Fruit fly (Drosophila melanogaster) whole organism, pupa: ENCODE measurements around the gene Ltn1.

Experiments
- CG10348 ChIP-seq: fragments of 200-800 bp; sonication (Bioruptor generic); IDR thresholded peaks from 2 replicates; pipeline ENCODE4 v1.3.6; 2022; ENCODE audit warnings: missing biosample characterization, missing genetic modification characterization
- CG12605 ChIP-seq: fragments of 200-800 bp; sonication (Bioruptor generic); IDR thresholded peaks from 2 replicates; pipeline ENCODE4 v1.3.6; 2022; ENCODE audit warnings: missing biosample characterization, missing genetic modification characterization
- CG13204 ChIP-seq: fragments of 200-800 bp; sonication (Bioruptor generic); optimal IDR thresholded peaks from 2 replicates; lab custom pipeline; 2018; ENCODE audit warnings: missing biosample characterization, mild to moderate bottlenecking, missing genetic modification characterization, moderate library complexity
- CG14655 ChIP-seq: fragments of 200-800 bp; sonication (Bioruptor generic); optimal IDR thresholded peaks from 3 replicates; lab custom pipeline; 2017; ENCODE audit warnings: mild to moderate bottlenecking, missing biosample characterization, missing genetic modification reagents, missing genetic modification characterization
- CG15710 ChIP-seq: fragments of 200-800 bp; sonication (Bioruptor generic); optimal IDR thresholded peaks from 2 replicates; lab custom pipeline; 2018; ENCODE audit warnings: missing biosample characterization, mild to moderate bottlenecking, missing genetic modification characterization, moderate library complexity
- CG32121 ChIP-seq: fragments of 200-800 bp; sonication (Bioruptor generic); IDR thresholded peaks from 2 replicates; pipeline ENCODE4 v1.3.6; 2022; ENCODE audit warnings: missing biosample characterization, missing genetic modification characterization
- CG34367 ChIP-seq: fragments of 200-800 bp; sonication (Bioruptor generic); optimal IDR thresholded peaks from 2 replicates; lab custom pipeline; 2018; ENCODE audit warnings: missing biosample characterization, mild to moderate bottlenecking, missing genetic modification characterization
- CG8159 ChIP-seq: fragments of 200-800 bp; sonication (Bioruptor generic); optimal IDR thresholded peaks from 3 replicates; lab custom pipeline; 2018; ENCODE audit warnings: missing biosample characterization, mild to moderate bottlenecking, missing genetic modification characterization, moderate library complexity
- CG8301 ChIP-seq: fragments of 200-800 bp; sonication (Bioruptor generic); optimal IDR thresholded peaks from 2 replicates; lab custom pipeline; 2018; ENCODE audit warnings: missing biosample characterization, mild to moderate bottlenecking, missing genetic modification characterization
- CG9948 ChIP-seq: fragments of 200-800 bp; sonication (Bioruptor generic); optimal IDR thresholded peaks from 2 replicates; lab custom pipeline; 2018; ENCODE audit warnings: missing biosample characterization, mild to moderate bottlenecking, missing genetic modification characterization, moderate library complexity
- D1 ChIP-seq: fragments of 200-800 bp; sonication (Bioruptor generic); optimal IDR thresholded peaks from 2 replicates; lab custom pipeline; 2018; ENCODE audit warnings: missing biosample characterization, mild to moderate bottlenecking, missing genetic modification characterization, moderate library complexity
- EcR ChIP-seq: fragments of 200-800 bp; sonication (Bioruptor generic); optimal IDR thresholded peaks from 3 replicates; lab custom pipeline; 2019; ENCODE audit warnings: missing biosample characterization, missing genetic modification characterization, mild to moderate bottlenecking, moderate library complexity, missing genetic modification reagents
- Ets98B ChIP-seq: fragments of 200-800 bp; sonication (Bioruptor generic); IDR thresholded peaks from 2 replicates; pipeline ENCODE4 v1.3.6; 2022; ENCODE audit warnings: missing biosample characterization, missing genetic modification characterization
- Pif1A ChIP-seq: fragments of 200-800 bp; sonication (Bioruptor generic); optimal IDR thresholded peaks from 3 replicates; lab custom pipeline; 2016; ENCODE audit warnings: missing biosample characterization, missing genetic modification characterization
- Pif1B ChIP-seq: fragments of 200-800 bp; sonication (Bioruptor generic); optimal IDR thresholded peaks from 3 replicates; lab custom pipeline; 2016; ENCODE audit warnings: missing biosample characterization, missing genetic modification characterization
- Snoo ChIP-seq: fragments of 200-800 bp; sonication (Bioruptor generic); optimal IDR thresholded peaks from 3 replicates; lab custom pipeline; 2017; ENCODE audit warnings: missing biosample characterization, mild to moderate bottlenecking, missing genetic modification characterization, inconsistent platforms
- fd96Ca ChIP-seq: fragments of 200-800 bp; sonication (Bioruptor generic); IDR thresholded peaks from 3 replicates; pipeline ENCODE4 v1.3.6; 2022; ENCODE audit warnings: missing biosample characterization, missing genetic modification characterization

The Ltn1 gene

DNA sequence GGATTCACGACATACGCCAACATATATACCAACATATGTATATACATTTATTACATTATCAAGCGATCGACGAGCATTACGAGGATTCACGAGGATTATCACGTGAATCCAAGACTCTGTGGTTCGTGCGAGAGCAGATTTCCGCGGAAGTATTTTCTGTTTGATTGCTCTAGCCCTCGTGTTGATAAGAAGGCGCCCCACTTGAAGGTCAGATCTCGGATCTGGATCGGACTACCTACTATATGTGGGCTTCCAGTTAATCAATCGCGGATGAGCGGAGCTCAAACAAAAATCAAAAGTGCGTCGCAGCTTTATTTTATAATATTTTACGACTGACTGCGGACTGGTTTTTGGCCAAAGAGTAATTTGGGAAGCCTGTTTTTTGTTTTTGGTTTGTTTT lies 57.1 kb downstream of the Ltn1 start:
- TF ChIP-seq CG15710 (no peak), CG10348 (GFP tag; lab: Robert Waterston, UW) (no peak), Ets98B (no peak), CG8159 (tag; lab: Kevin White, UChicago) (no peak), fd96Ca (GFP tag; lab: Robert Waterston, UW) (no peak), Pif1B (no peak), CG9948 (tag; lab: Kevin White, UChicago) (no peak), EcR (no peak), CG34367 (no peak), CG12605 (no peak), D1 (no peak), Pif1A (GFP tag; lab: Kevin White, UChicago) (no peak), Snoo (tag; lab: Kevin White, UChicago) (no peak), CG32121 (no peak), CG8301 (no peak), CG13204 (GFP tag; lab: Kevin White, UChicago) (no peak), CG14655 (GFP tag; lab: Kevin White, UChicago) (no peak)
